Fruit fly (Drosophila melanogaster) whole organism, embryonic: ENCODE data around the gene Muc30E.

Experiments used
- Atf3 ChIP-seq: fragments of 200-800 bp; sonication (Bioruptor generic); optimal IDR thresholded peaks from 3 replicates; lab custom pipeline; 2016; ENCODE audit warnings: missing biosample characterization, missing genetic modification characterization
- BEAF-32 ChIP-seq: fragments of 200-800 bp; sonication (Bioruptor generic); optimal IDR thresholded peaks from 3 replicates; lab custom pipeline; 2017; ENCODE audit warnings: missing biosample characterization, missing genetic modification characterization, mild to moderate bottlenecking, moderate library complexity, missing genetic modification reagents
- Bteb2 ChIP-seq: fragments of 200-800 bp; sonication (Bioruptor generic); optimal IDR thresholded peaks from 2 replicates; lab custom pipeline; 2016; ENCODE audit warnings: missing biosample characterization, missing genetic modification characterization
- C15 ChIP-seq: fragments of 200-800 bp; sonication (Bioruptor generic); IDR thresholded peaks from 3 replicates; pipeline ENCODE4 v1.3.6; 2022; ENCODE audit warnings: missing biosample characterization, missing genetic modification characterization
- CG10274 ChIP-seq: fragments of 200-800 bp; sonication (Bioruptor generic); optimal IDR thresholded peaks from 3 replicates; lab custom pipeline; 2017; ENCODE audit warnings: missing biosample characterization, mild to moderate bottlenecking, missing genetic modification characterization
- CG10959 ChIP-seq: fragments of 200-800 bp; sonication (Bioruptor generic); IDR thresholded peaks from 2 replicates; pipeline ENCODE4 v1.3.6; 2022; ENCODE audit warnings: missing biosample characterization, missing genetic modification characterization
- CG12744 ChIP-seq: fragments of 200-800 bp; sonication (Bioruptor generic); optimal IDR thresholded peaks from 2 replicates; lab custom pipeline; 2016; ENCODE audit warnings: missing biosample characterization, missing genetic modification characterization
- CG13624 ChIP-seq: fragments of 200-800 bp; sonication (Bioruptor generic); optimal IDR thresholded peaks from 2 replicates; lab custom pipeline; 2016; ENCODE audit warnings: missing biosample characterization, missing genetic modification characterization
- CG14014 ChIP-seq: fragments of 200-800 bp; sonication (Bioruptor generic); IDR thresholded peaks from 2 replicates; pipeline ENCODE4 v1.3.6; 2022; ENCODE audit warnings: missing biosample characterization, missing genetic modification characterization
- CG15269 ChIP-seq: fragments of 200-800 bp; sonication (Bioruptor generic); optimal IDR thresholded peaks from 2 replicates; lab custom pipeline; 2018; ENCODE audit warnings: missing biosample characterization, mild to moderate bottlenecking, missing genetic modification characterization, moderate library complexity
- CG2120 ChIP-seq: fragments of 200-800 bp; sonication (Bioruptor generic); optimal IDR thresholded peaks from 3 replicates; lab custom pipeline; 2016; ENCODE audit warnings: missing biosample characterization, missing genetic modification characterization
- CG2678 ChIP-seq: fragments of 200-800 bp; sonication (Bioruptor generic); optimal IDR thresholded peaks from 3 replicates; lab custom pipeline; 2019; ENCODE audit warnings: missing biosample characterization, mild to moderate bottlenecking, missing genetic modification characterization, moderate library complexity
- CG31365 ChIP-seq: fragments of 200-800 bp; sonication (Bioruptor generic); optimal IDR thresholded peaks from 2 replicates; lab custom pipeline; 2018; ENCODE audit warnings: missing biosample characterization, mild to moderate bottlenecking, missing genetic modification characterization
- CG33557 ChIP-seq: fragments of 200-800 bp; sonication (Bioruptor generic); optimal IDR thresholded peaks from 2 replicates; lab custom pipeline; 2019; ENCODE audit warnings: missing biosample characterization, mild to moderate bottlenecking, missing genetic modification characterization, moderate library complexity
- CG34376 ChIP-seq: fragments of 200-800 bp; sonication (Bioruptor generic); optimal IDR thresholded peaks from 2 replicates; lab custom pipeline; 2018; ENCODE audit warnings: missing biosample characterization, mild to moderate bottlenecking, missing genetic modification characterization
- CG3847 ChIP-seq: fragments of 200-800 bp; sonication (Bioruptor generic); IDR thresholded peaks from 2 replicates; pipeline ENCODE4 v1.3.6; 2022; ENCODE audit warnings: missing biosample characterization, missing genetic modification characterization
- CG6254 ChIP-seq: fragments of 200-800 bp; sonication (Bioruptor generic); optimal IDR thresholded peaks from 3 replicates; lab custom pipeline; 2017; ENCODE audit warnings: mild to moderate bottlenecking, missing biosample characterization, missing genetic modification reagents, missing genetic modification characterization
- CG8388 ChIP-seq: fragments of 200-800 bp; sonication (Bioruptor generic); optimal IDR thresholded peaks from 2 replicates; lab custom pipeline; 2019; ENCODE audit warnings: missing biosample characterization, mild to moderate bottlenecking, missing genetic modification characterization, moderate library complexity
- CG9797 ChIP-seq: fragments of 200-800 bp; sonication (Bioruptor generic); optimal IDR thresholded peaks from 3 replicates; lab custom pipeline; 2018; ENCODE audit warnings: missing biosample characterization, mild to moderate bottlenecking, missing genetic modification characterization
- CHES-1-like ChIP-seq: fragments of 200-800 bp; sonication (Bioruptor generic); optimal IDR thresholded peaks from 2 replicates; lab custom pipeline; 2016; ENCODE audit warnings: missing biosample characterization, missing genetic modification characterization
- Dbx ChIP-seq: fragments of 200-800 bp; sonication (Bioruptor generic); IDR thresholded peaks from 3 replicates; pipeline ENCODE4 v1.3.6; 2022; ENCODE audit warnings: missing biosample characterization, missing genetic modification characterization
- HHEX ChIP-seq: fragments of 200-800 bp; sonication (Bioruptor generic); optimal IDR thresholded peaks from 3 replicates; lab custom pipeline; 2017; ENCODE audit warnings: missing biosample characterization, mild to moderate bottlenecking, missing genetic modification characterization, missing genetic modification reagents
- Hr51 ChIP-seq, 2 experiments: fragments of 200-800 bp; sonication (Bioruptor generic); optimal IDR thresholded peaks; 2 replicates in 1 of 2; 3 replicates in 1 of 2; lab custom pipeline; 2016 to 2018; ENCODE audit warnings: missing biosample characterization in 2 of 2, missing genetic modification characterization in 2 of 2, mild to moderate bottlenecking in 1 of 2, moderate library complexity in 1 of 2
- Mad ChIP-seq: fragments of 200-800 bp; sonication (Bioruptor generic); optimal IDR thresholded peaks from 2 replicates; lab custom pipeline; 2016; ENCODE audit warnings: missing biosample characterization, missing genetic modification characterization
- Max ChIP-seq: fragments of 200-800 bp; sonication (Bioruptor generic); optimal IDR thresholded peaks from 2 replicates; lab custom pipeline; 2016; ENCODE audit warnings: missing biosample characterization, mild to moderate bottlenecking, missing genetic modification characterization
- NK7.1 ChIP-seq: fragments of 200-800 bp; sonication (Bioruptor generic); optimal IDR thresholded peaks from 3 replicates; lab custom pipeline; 2016; ENCODE audit warnings: missing biosample characterization, missing genetic modification characterization
- Side ChIP-seq: fragments of 200-800 bp; sonication (Bioruptor generic); optimal IDR thresholded peaks from 2 replicates; lab custom pipeline; 2016; ENCODE audit warnings: missing biosample characterization, missing genetic modification characterization
- Sry-β ChIP-seq: fragments of 200-800 bp; sonication (Bioruptor generic); optimal IDR thresholded peaks from 2 replicates; lab custom pipeline; 2018; ENCODE audit warnings: missing biosample characterization, mild to moderate bottlenecking, missing genetic modification characterization, moderate library complexity
- Usf ChIP-seq: fragments of 200-800 bp; sonication (Bioruptor generic); optimal IDR thresholded peaks from 2 replicates; lab custom pipeline; 2017; ENCODE audit warnings: missing genotype, missing biosample characterization, missing genetic modification characterization
- cg ChIP-seq: fragments of 200-800 bp; sonication (Bioruptor generic); optimal IDR thresholded peaks from 3 replicates; lab custom pipeline; 2019; ENCODE audit warnings: missing biosample characterization, mild to moderate bottlenecking, missing genetic modification characterization, moderate library complexity
- cwo ChIP-seq: fragments of 200-800 bp; sonication (Bioruptor generic); optimal IDR thresholded peaks from 3 replicates; lab custom pipeline; 2017; ENCODE audit warnings: missing biosample characterization, missing genetic modification characterization, mild to moderate bottlenecking, moderate library complexity, missing genetic modification reagents
- exex ChIP-seq: fragments of 200-800 bp; sonication (Bioruptor generic); optimal IDR thresholded peaks from 4 replicates; lab custom pipeline; 2018; ENCODE audit warnings: missing biosample characterization, mild to moderate bottlenecking, missing genetic modification characterization, moderate library complexity
- gem ChIP-seq: fragments of 200-800 bp; sonication (Bioruptor generic); optimal IDR thresholded peaks from 2 replicates; lab custom pipeline; 2019; ENCODE audit warnings: missing biosample characterization, mild to moderate bottlenecking, missing genetic modification characterization, moderate library complexity
- insv ChIP-seq, 2 experiments: fragments of 200-800 bp; sonication (Bioruptor generic); optimal IDR thresholded peaks; 3 replicates each; lab custom pipeline; 2016 to 2018; ENCODE audit warnings: missing biosample characterization in 2 of 2, missing genetic modification characterization in 2 of 2
- jigr1 ChIP-seq: fragments of 200-800 bp; sonication (Bioruptor generic); IDR thresholded peaks from 3 replicates; pipeline ENCODE4 v1.3.6; 2022; ENCODE audit warnings: missing biosample characterization, missing genetic modification characterization
- klu ChIP-seq: fragments of 200-800 bp; sonication (Bioruptor generic); IDR thresholded peaks from 2 replicates; pipeline ENCODE4 v1.3.6; 2022; ENCODE audit warnings: missing biosample characterization, missing genetic modification characterization
- knrl ChIP-seq: fragments of 200-800 bp; sonication (Bioruptor generic); IDR thresholded peaks from 3 replicates; pipeline ENCODE4 v1.3.6; 2022; ENCODE audit warnings: missing biosample characterization, missing genetic modification characterization; ENCODE audit not compliant: partially characterized antibody
- lmd ChIP-seq: fragments of 200-800 bp; sonication (Bioruptor generic); IDR thresholded peaks from 2 replicates; pipeline ENCODE4 v1.3.6; 2022; ENCODE audit warnings: missing biosample characterization, missing genetic modification characterization
- nau ChIP-seq: fragments of 200-800 bp; sonication (Bioruptor generic); optimal IDR thresholded peaks from 3 replicates; lab custom pipeline; 2017; ENCODE audit warnings: missing biosample characterization, mild to moderate bottlenecking, missing genetic modification characterization, missing genetic modification reagents
- nmo ChIP-seq: fragments of 200-800 bp; sonication (Bioruptor generic); optimal IDR thresholded peaks from 2 replicates; lab custom pipeline; 2018; ENCODE audit warnings: missing biosample characterization, mild to moderate bottlenecking, missing genetic modification characterization, moderate library complexity
- odd ChIP-seq: fragments of 200-800 bp; sonication (Bioruptor generic); optimal IDR thresholded peaks from 2 replicates; lab custom pipeline; 2017; ENCODE audit warnings: missing biosample characterization, mild to moderate bottlenecking, missing genetic modification characterization
- ro ChIP-seq: fragments of 200-800 bp; sonication (Bioruptor generic); IDR thresholded peaks from 2 replicates; pipeline ENCODE4 v1.3.6; 2022; ENCODE audit warnings: missing biosample characterization, missing genetic modification characterization
- run ChIP-seq: fragments of 200-800 bp; sonication (Bioruptor generic); optimal IDR thresholded peaks from 3 replicates; lab custom pipeline; 2018; ENCODE audit warnings: missing biosample characterization, mild to moderate bottlenecking, missing genetic modification characterization
- sc ChIP-seq, 3 experiments: fragments of >200 bp in 2 of 3; fragments of 200-800 bp in 1 of 3; sonication (Bioruptor generic) in 1 of 3; optimal IDR thresholded peaks; 2 replicates in 2 of 3; 3 replicates in 1 of 3; lab custom pipeline; 2017; ENCODE audit warnings: mild to moderate bottlenecking in 1 of 3, missing biosample characterization in 1 of 3, missing genetic modification characterization in 1 of 3, missing genetic modification reagents in 1 of 3
- sr ChIP-seq: fragments of 200-800 bp; sonication (Bioruptor generic); IDR thresholded peaks from 3 replicates; pipeline ENCODE4 v1.3.6; 2022; ENCODE audit warnings: missing biosample characterization, missing genetic modification characterization
- tgo ChIP-seq: fragments of 200-800 bp; sonication (Bioruptor generic); IDR thresholded peaks from 3 replicates; pipeline ENCODE4 v1.3.6; 2022; ENCODE audit warnings: missing biosample characterization, missing genetic modification characterization
- tin ChIP-seq: fragments of 200-800 bp; sonication (Bioruptor generic); optimal IDR thresholded peaks from 3 replicates; lab custom pipeline; 2016; ENCODE audit warnings: missing biosample characterization, missing genetic modification characterization
- tio ChIP-seq: fragments of 200-800 bp; sonication (Bioruptor generic); optimal IDR thresholded peaks from 2 replicates; lab custom pipeline; 2017; ENCODE audit warnings: missing biosample characterization, missing genetic modification characterization, inconsistent platforms
- wek ChIP-seq: fragments of 200-800 bp; sonication (Bioruptor generic); optimal IDR thresholded peaks from 3 replicates; lab custom pipeline; 2018; ENCODE audit warnings: missing biosample characterization, mild to moderate bottlenecking, missing genetic modification characterization, moderate library complexity
- yki ChIP-seq: fragments of >200 bp; optimal IDR thresholded peaks from 3 replicates; lab custom pipeline; 2018
- zf30C ChIP-seq: fragments of 200-800 bp; sonication (Bioruptor generic); optimal IDR thresholded peaks from 3 replicates; lab custom pipeline; 2018; ENCODE audit warnings: missing biosample characterization, mild to moderate bottlenecking, missing genetic modification characterization

Muc30E gene

dm6 chr2L:9864337-9864736 lies 38.6 kb downstream of the Muc30E start (continued):
- no peak for TF ChIP-seq tgo (GFP tag; lab: Robert Waterston, UW)
- TF ChIP-seq tio (GFP tag; lab: Kevin White, UChicago): no peak
- TF ChIP-seq CHES-1-like (GFP tag; lab: Kevin White, UChicago): no peak
- no peak for TF ChIP-seq CG10274 (GFP tag; lab: Kevin White, UChicago)
- no peak for TF ChIP-seq jigr1 (GFP tag; lab: Robert Waterston, UW)
- TF ChIP-seq exex (tag; lab: Kevin White, UChicago): no peak
- peak; percentile 38 for TF ChIP-seq CG15269
- no peak for TF ChIP-seq zf30C
- no peak for TF ChIP-seq C15
- no peak for TF ChIP-seq CG34376 (GFP tag; lab: Kevin White, UChicago)
- TF ChIP-seq Sry-β: no peak
- no peak for TF ChIP-seq CG12744 (GFP tag; lab: Kevin White, UChicago)
- no peak for TF ChIP-seq Dbx (GFP tag; lab: Robert Waterston, UW)
- TF ChIP-seq Side (GFP tag; lab: Kevin White, UChicago): no peak
- no peak for TF ChIP-seq run (tag; lab: Kevin White, UChicago)
- TF ChIP-seq Bteb2 (GFP tag; lab: Kevin White, UChicago): no peak
- TF ChIP-seq Hr51 (GFP tag; optimal IDR thresholded peaks at IDR 0.05; lab: Kevin White, UChicago): peak in 1 of 2 experiments; percentile 47
- no peak for TF ChIP-seq wek
- TF ChIP-seq CG33557: no peak
- no peak for TF ChIP-seq NK7.1
- TF ChIP-seq ro (GFP tag; lab: Robert Waterston, UW): no peak
- no peak for TF ChIP-seq CG10959 (GFP tag; lab: Robert Waterston, UW)
- TF ChIP-seq Atf3 (GFP tag; lab: Kevin White, UChicago): no peak
- no peak for TF ChIP-seq sc (optimal IDR thresholded peaks at IDR 0.05; lab: Kevin White, UChicago)
- TF ChIP-seq sc (GFP tag; optimal IDR thresholded peaks at IDR 0.05; lab: Kevin White, UChicago): no peak
- no peak for TF ChIP-seq CG9797 (GFP tag; lab: Kevin White, UChicago)
- TF ChIP-seq knrl (GFP tag; lab: Robert Waterston, UW): no peak
- no peak for TF ChIP-seq Usf
- peak; percentile 67 for TF ChIP-seq CG2120 (GFP tag; lab: Kevin White, UChicago)
- TF ChIP-seq odd (GFP tag; lab: Kevin White, UChicago): no peak
- no peak for TF ChIP-seq CG8388 (GFP tag; lab: Kevin White, UChicago)
- 0 out of 2 replicates have a peak, but pooled peaks have one; percentile 24 for TF ChIP-seq CG14014 (GFP tag; lab: Robert Waterston, UW)
- no peak for TF ChIP-seq cg (GFP tag; lab: Kevin White, UChicago)
- no peak for TF ChIP-seq Mad (GFP tag; lab: Kevin White, UChicago)
- TF ChIP-seq sr (GFP tag; lab: Robert Waterston, UW): no peak
- 0 out of 2 replicates have a peak, but pooled peaks have one; percentile 17 for TF ChIP-seq lmd (GFP tag; lab: Robert Waterston, UW)
- no peak for TF ChIP-seq tin (GFP tag; lab: Kevin White, UChicago)
- peak; percentile 16 for TF ChIP-seq nmo (GFP tag; lab: Kevin White, UChicago)
- TF ChIP-seq CG6254 (GFP tag; lab: Kevin White, UChicago): no peak
- no peak for TF ChIP-seq yki (lab: Kevin White, UChicago)
- TF ChIP-seq nau (GFP tag; lab: Kevin White, UChicago): no peak
- no peak for TF ChIP-seq CG13624 (GFP tag; lab: Kevin White, UChicago)
- peak; percentile 33; the same call in 1 of the 2 replicates for TF ChIP-seq klu
- TF ChIP-seq cwo (GFP tag; lab: Kevin White, UChicago): peak; percentile 34
- TF ChIP-seq CG2678: peak; percentile 65
- TF ChIP-seq HHEX: peak; percentile 43
- no peak for TF ChIP-seq BEAF-32 (GFP tag; lab: Kevin White, UChicago)
- TF ChIP-seq CG31365 (tag; lab: Kevin White, UChicago): no peak
- peak; percentile 45 for TF ChIP-seq gem (tag; lab: Kevin White, UChicago)
- TF ChIP-seq insv (GFP tag; optimal IDR thresholded peaks at IDR 0.05; lab: Kevin White, UChicago): no peak
- no peak for TF ChIP-seq Max (GFP tag; lab: Kevin White, UChicago)
- TF ChIP-seq CG3847: 0 out of 2 replicates have a peak, but pooled peaks have one; percentile 33
